Worm (Caenorhabditis elegans) whole organism, midembryonic: ENCODE results near the gene srg-8.

Experiments used
- T22C8.4 ChIP-seq: fragments of 200-800 bp; sonication (Bioruptor generic); IDR thresholded peaks from 2 replicates; pipeline ENCODE4 v1.3.6; 2022; ENCODE audit warnings: missing genetic modification characterization, missing compliant biosample characterization
- cog-1 ChIP-seq: sonication (generic microtip); optimal IDR thresholded peaks from 2 replicates; lab custom pipeline; 2016; ENCODE audit warnings: missing genetic modification characterization, missing compliant biosample characterization
- flt-1 ChIP-seq: fragments of 200-800 bp; sonication (Bioruptor generic); IDR thresholded peaks from 2 replicates; pipeline ENCODE4 v1.3.6; 2022; ENCODE audit warnings: missing genetic modification characterization, missing compliant biosample characterization
- klf-2 ChIP-seq: fragments of 200-800 bp; sonication (Bioruptor generic); conservative IDR thresholded peaks from 2 replicates; pipeline ENCODE4 v1.3.6; 2022; ENCODE audit warnings: missing genetic modification reagents, missing genetic modification characterization, missing compliant biosample characterization
- med-1 ChIP-seq: sonication (generic microtip); optimal IDR thresholded peaks from 2 replicates; lab custom pipeline; 2017; ENCODE audit warnings: missing genetic modification characterization, mild to moderate bottlenecking, missing compliant biosample characterization, antibody characterized with exemption, missing genetic modification reagents; ENCODE audit not compliant: insufficient read depth
- ref-1 ChIP-seq: fragments of 200-800 bp; sonication (Bioruptor generic); conservative IDR thresholded peaks from 2 replicates; pipeline ENCODE4 v1.3.6; 2022; ENCODE audit warnings: missing genetic modification reagents, missing genetic modification characterization, missing compliant biosample characterization
- tab-1 ChIP-seq: fragments of 200-800 bp; sonication (Bioruptor generic); IDR thresholded peaks from 2 replicates; pipeline ENCODE4 v1.3.6; 2022; ENCODE audit warnings: missing genetic modification characterization, missing compliant biosample characterization
- ztf-23 ChIP-seq: fragments of 200-800 bp; sonication (Bioruptor generic); IDR thresholded peaks from 2 replicates; pipeline ENCODE4 v1.3.6; 2022; ENCODE audit warnings: missing genetic modification reagents, missing genetic modification characterization, missing compliant biosample characterization
- ztf-29 ChIP-seq: fragments of 200-800 bp; sonication (Bioruptor generic); IDR thresholded peaks from 2 replicates; pipeline ENCODE4 v1.3.6; 2022; ENCODE audit warnings: missing genetic modification reagents, missing genetic modification characterization, missing compliant biosample characterization

Gene srg-8

DNA sequence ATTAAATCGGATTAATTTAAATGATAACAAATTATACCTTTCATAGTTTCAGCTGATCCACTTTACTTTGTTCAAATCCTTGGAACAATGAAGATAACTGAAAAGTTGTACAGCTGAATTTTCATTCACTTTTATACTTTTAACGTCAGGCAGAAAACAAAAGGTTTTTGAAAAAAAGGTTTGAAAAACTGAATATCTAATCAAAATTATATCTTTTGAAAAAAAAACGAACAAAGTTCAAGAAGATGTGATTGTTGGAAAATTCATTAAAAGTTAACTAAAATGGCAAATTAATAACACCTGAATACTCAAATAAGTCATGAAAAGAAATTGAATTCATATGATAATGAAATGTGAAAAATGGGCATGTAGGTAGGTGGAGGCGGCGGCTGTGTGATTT lies 18.0 kb downstream of the srg-8 start, which contains the start of gene T12A2.21:
TSS of gene T12A2.21 (minus strand) at position 101 of the 400 bp plus-strand sequence.
- TF ChIP-seq flt-1 (no peak), ref-1 (GFP tag; lab: Robert Waterston, UW) (no peak), T22C8.4 (GFP tag; lab: Robert Waterston, UW) (no peak), tab-1 (GFP tag; lab: Robert Waterston, UW) (no peak), med-1 (GFP tag; lab: Kevin White, UChicago) (no peak), cog-1 (no peak), ztf-29 (GFP tag; lab: Robert Waterston, UW) (no peak), ztf-23 (GFP tag; lab: Robert Waterston, UW) (no peak), klf-2 (GFP tag; lab: Robert Waterston, UW) (no peak)

DNA sequence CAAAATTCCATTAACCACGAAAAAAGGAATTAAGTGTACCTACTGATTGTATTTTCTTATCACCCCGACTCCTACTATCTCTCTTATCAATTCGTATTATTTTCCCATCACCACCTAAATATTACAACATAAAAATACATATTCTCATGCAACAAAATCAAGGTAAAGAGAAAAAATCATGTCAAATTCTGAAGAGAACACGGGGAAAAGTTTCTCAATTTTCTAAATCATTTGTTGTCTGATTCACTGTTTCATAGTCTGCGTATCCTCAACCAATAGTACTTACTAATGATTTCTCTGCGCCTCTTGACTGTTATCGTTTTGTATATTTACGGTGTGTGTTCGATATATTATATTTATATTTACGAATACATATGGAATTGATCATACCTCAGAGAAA lies 22.8 kb downstream of the srg-8 start:
- TF ChIP-seq ref-1 (GFP tag; lab: Robert Waterston, UW) (no peak), ztf-29 (GFP tag; lab: Robert Waterston, UW) (no peak), klf-2 (GFP tag; lab: Robert Waterston, UW) (no peak), tab-1 (GFP tag; lab: Robert Waterston, UW) (no peak), flt-1 (no peak), med-1 (GFP tag; lab: Kevin White, UChicago) (no peak), T22C8.4 (GFP tag; lab: Robert Waterston, UW) (no peak), ztf-23 (GFP tag; lab: Robert Waterston, UW) (no peak), cog-1 (no peak)

DNA sequence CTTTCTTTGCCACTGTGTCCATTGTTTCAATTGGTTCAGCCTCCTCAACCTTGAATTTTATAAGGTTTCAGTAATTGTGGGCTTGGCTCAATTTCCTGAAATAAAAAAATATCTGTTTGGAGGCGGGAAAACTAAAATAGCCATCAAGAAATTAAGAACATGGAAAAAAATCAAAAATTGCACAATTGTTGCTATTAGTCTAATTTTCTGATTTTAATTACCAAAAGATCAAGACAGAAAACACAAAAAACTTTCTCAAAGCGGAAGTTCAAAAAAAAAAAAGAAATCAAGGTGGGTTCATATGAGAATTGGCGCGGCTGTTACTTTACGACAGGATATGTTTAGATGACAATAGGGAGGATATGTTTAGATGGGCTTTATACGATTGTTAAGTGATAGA lies 23.8 kb downstream of the srg-8 start, which contains the start of gene esyt-2:
TSS of gene esyt-2 (minus strand) at position 101 of the 400 bp plus-strand sequence.
- TF ChIP-seq T22C8.4 (GFP tag; lab: Robert Waterston, UW) (no peak), ztf-29 (GFP tag; lab: Robert Waterston, UW) (no peak), cog-1 (no peak), klf-2 (GFP tag; lab: Robert Waterston, UW) (no peak), med-1 (GFP tag; lab: Kevin White, UChicago) (no peak), ztf-23 (GFP tag; lab: Robert Waterston, UW) (no peak), tab-1 (GFP tag; lab: Robert Waterston, UW) (no peak), ref-1 (GFP tag; lab: Robert Waterston, UW) (no peak), flt-1 (no peak)

DNA sequence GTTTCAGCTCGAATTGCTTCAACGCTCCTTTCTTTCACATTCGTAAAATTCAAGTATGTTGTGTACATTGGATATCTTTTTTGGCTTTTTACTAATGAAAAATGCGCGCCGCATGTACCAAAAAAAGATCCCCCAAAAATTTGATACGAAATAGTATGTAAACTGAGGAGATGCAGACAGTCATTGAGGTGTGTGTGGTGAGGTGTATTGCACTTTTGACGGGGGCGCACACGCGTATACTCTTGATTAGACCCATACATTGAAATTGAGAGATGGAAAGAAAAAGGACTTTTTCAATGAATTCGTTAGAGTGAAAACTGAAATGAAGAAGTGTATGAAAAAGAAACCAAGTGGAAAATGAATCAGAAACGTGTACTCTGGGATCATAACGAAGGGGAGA lies 33.2 kb downstream of the srg-8 start:
- TF ChIP-seq cog-1: no peak

DNA sequence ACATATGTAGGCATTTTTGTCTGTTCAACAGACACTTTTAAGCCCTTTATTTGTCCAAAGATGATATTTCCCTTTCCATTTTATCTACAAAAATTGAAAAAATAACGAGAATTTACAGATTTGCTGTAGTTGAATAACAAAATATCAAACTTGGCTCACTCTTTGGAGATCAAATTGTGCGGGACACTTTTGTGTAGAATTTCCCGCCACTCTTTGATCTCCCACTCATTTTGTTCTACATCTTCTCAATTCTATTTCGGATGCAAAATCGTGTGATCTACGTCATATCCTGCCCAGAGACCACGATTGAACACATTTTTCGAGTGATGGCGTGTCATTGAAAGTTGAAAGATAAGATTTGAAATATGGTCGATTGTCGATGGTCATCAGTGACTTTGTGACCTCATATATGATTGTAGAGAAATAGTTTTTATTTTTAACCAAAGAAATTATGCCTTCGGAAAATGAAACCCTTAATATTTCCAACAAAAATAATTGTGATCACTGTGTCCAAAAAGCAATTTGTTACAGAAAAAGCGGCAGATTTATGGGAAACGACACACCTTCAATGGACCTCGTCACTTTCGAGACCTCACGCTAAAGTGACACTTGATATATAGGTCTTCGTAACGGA lies 37.7 kb downstream of the srg-8 start, which contains the start of gene hot-4:
TSS of gene hot-4 (plus strand) at position 584 of the 634 bp plus-strand sequence.
- TF ChIP-seq ztf-29 (GFP tag; lab: Robert Waterston, UW) (no peak), ztf-23 (GFP tag; lab: Robert Waterston, UW) (no peak), ref-1 (GFP tag; lab: Robert Waterston, UW) (no peak), flt-1 (no peak), T22C8.4 (GFP tag; lab: Robert Waterston, UW) (no peak), med-1 (GFP tag; lab: Kevin White, UChicago) (no peak)

DNA sequence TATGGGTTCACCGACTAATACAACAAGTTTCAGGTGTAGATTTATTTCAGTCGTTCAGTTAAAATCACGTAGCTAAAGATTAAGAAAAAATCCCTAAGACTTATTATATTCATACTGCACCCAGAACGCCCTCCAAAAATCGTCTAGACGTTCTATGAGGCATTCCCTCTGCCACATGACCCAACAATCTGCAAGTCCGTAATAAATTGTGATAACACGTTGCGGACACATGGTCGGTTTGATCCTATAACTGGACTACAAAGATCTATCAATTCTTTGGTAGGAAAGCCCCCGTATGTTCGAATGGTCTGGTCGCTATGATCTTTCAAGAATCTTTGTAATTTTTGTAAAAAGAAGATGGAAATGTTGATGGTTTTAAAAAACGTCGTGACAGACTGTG lies 38.7 kb downstream of the srg-8 start:
- no peak for TF ChIP-seq ref-1 (GFP tag; lab: Robert Waterston, UW)
- TF ChIP-seq flt-1: no peak
- TF ChIP-seq klf-2 (GFP tag; lab: Robert Waterston, UW): no peak
- no peak for TF ChIP-seq cog-1
- no peak for TF ChIP-seq T22C8.4 (GFP tag; lab: Robert Waterston, UW)
- TF ChIP-seq tab-1 (GFP tag; lab: Robert Waterston, UW): no peak
- no peak for TF ChIP-seq med-1 (GFP tag; lab: Kevin White, UChicago)
- no peak for TF ChIP-seq ztf-23 (GFP tag; lab: Robert Waterston, UW)
- TF ChIP-seq ztf-29 (GFP tag; lab: Robert Waterston, UW): no peak

DNA sequence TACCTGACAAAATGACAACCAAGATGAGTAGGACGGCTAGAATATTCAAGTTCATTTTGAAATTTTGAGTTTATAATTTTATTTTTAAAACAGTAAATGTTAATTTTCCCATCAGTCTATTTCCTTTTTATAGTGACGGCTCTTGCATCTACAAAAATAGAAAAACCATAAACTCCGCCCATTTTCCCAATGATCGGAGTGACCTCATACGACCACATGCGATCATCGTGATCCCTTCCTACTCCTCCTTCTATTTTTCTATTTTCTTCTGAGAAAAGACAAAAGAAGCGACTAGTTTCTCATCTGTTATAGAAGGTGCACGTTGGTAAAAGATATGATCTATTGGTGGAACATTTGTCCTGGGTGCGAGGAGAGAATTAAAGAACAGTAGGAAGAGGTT lies 39.2 kb downstream of the srg-8 start, which contains the start of gene C23G10.11:
TSS of gene C23G10.11 (minus strand) at position 101 of the 400 bp plus-strand sequence.
- TF ChIP-seq med-1 (GFP tag; lab: Kevin White, UChicago): no peak
- no peak for TF ChIP-seq flt-1
- no peak for TF ChIP-seq ref-1 (GFP tag; lab: Robert Waterston, UW)
- no peak for TF ChIP-seq ztf-23 (GFP tag; lab: Robert Waterston, UW)
- TF ChIP-seq klf-2 (GFP tag; lab: Robert Waterston, UW): no peak
- TF ChIP-seq cog-1: no peak
- TF ChIP-seq ztf-29 (GFP tag; lab: Robert Waterston, UW): no peak
- TF ChIP-seq T22C8.4 (GFP tag; lab: Robert Waterston, UW): no peak
- TF ChIP-seq tab-1 (GFP tag; lab: Robert Waterston, UW): no peak

DNA sequence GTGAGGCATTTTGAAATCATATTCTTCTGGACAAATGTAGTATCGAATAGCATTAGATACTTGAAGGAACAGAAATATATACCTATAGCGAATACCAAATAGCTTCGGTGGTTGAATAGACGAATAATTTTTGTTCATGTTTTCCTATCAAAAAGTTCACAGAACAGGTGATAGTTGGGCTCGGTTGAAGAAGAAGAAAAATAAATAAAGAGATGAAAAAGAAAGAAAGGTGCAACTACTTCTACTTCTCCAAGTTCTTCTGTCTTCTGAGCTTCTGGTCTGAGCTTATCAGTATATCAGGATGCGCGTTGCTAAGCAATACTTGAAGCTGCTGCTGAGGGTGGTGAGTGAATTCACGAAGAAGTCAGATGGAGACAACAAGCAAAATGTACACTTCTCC lies 40.7 kb downstream of the srg-8 start, which contains the start of gene C23G10.10:
TSS of gene C23G10.10 (minus strand) at position 101 of the 400 bp plus-strand sequence.
- TF ChIP-seq tab-1 (GFP tag; lab: Robert Waterston, UW): no peak
- no peak for TF ChIP-seq flt-1
- no peak for TF ChIP-seq klf-2 (GFP tag; lab: Robert Waterston, UW)
- no peak for TF ChIP-seq T22C8.4 (GFP tag; lab: Robert Waterston, UW)
- no peak for TF ChIP-seq ztf-29 (GFP tag; lab: Robert Waterston, UW)
- TF ChIP-seq cog-1: no peak
- TF ChIP-seq med-1 (GFP tag; lab: Kevin White, UChicago): no peak
- no peak for TF ChIP-seq ztf-23 (GFP tag; lab: Robert Waterston, UW)
- TF ChIP-seq ref-1 (GFP tag; lab: Robert Waterston, UW): no peak

DNA sequence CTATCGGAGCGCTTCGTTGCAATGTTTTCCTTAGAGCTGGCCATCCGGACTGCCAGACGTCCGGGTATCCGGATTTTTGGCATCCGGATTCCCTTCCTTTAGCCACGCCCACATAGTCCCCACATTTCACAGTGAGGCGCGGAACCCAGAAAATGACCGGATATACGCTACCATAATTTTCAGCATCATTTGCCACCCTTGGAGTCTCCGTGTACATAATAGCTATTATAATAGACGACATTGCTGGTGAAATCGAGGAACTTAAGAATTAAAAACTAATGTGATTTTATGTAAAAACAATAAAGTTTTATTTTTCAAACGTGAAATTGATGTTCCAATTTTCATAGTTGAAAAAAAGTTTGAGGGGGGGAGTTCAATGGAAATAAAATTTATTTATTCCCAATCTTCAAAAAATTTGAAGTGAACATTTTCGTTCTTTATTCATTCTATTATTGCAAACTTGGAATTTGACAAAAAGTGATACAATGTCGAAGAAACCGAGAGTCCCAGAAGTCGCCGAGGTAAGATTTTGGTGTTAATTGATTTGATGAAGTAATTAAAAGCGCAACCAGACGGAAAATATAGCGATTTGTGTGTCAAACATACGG lies 44.3 kb downstream of the srg-8 start:
- no peak for TF ChIP-seq ztf-29 (GFP tag; lab: Robert Waterston, UW)
- no peak for TF ChIP-seq med-1 (GFP tag; lab: Kevin White, UChicago)
- no peak for TF ChIP-seq T22C8.4 (GFP tag; lab: Robert Waterston, UW)
- TF ChIP-seq klf-2 (GFP tag; lab: Robert Waterston, UW): no peak
- TF ChIP-seq flt-1: no peak
- no peak for TF ChIP-seq ref-1 (GFP tag; lab: Robert Waterston, UW)
- no peak for TF ChIP-seq ztf-23 (GFP tag; lab: Robert Waterston, UW)
- no peak for TF ChIP-seq tab-1 (GFP tag; lab: Robert Waterston, UW)
- no peak for TF ChIP-seq cog-1
